Worm (Caenorhabditis elegans): ENCODE data around the gene dib-1.
"Not testable (repeated sequence)": the region's sequence is repeated elsewhere in the genome, so short reads cannot be mapped to it uniquely, and the experiment has no call there.

Gene dib-1

ce11 chrIV:2897644-2898160 lies 7.0 kb downstream of the dib-1 start, which contains the start of gene Y54G2A.36:
TSS of gene Y54G2A.36 (plus strand) at chrIV:2897694.
- no peak for TF ChIP-seq efl-1 (optimal IDR thresholded peaks at IDR 0.05)
- peak in 1 of 2 experiments; percentile 21 for TF ChIP-seq efl-1 (GFP tag; optimal IDR thresholded peaks at IDR 0.05 in 1 of 2)
- no peak for TF ChIP-seq ama-1 (optimal IDR thresholded peaks at IDR 0.05)

ce11 chrIV:2901973-2902372 lies 11.3 kb downstream of the dib-1 start:
- TF ChIP-seq efl-1 (optimal IDR thresholded peaks at IDR 0.05) (peak in 1 of 2 experiments; percentile 72), efl-1 (GFP tag; optimal IDR thresholded peaks at IDR 0.05 in 1 of 2) (peak; percentile 79 to 98), lin-35 (GFP tag; optimal IDR thresholded peaks at IDR 0.05) (peak; percentile 20 to 77), dpl-1 (GFP tag; optimal IDR thresholded peaks at IDR 0.05) (peak; percentile 38 to 70 (median 69))

ce11 chrIV:2914545-2914944 lies 23.9 kb downstream of the dib-1 start:
- no peak for TF ChIP-seq efl-1 (optimal IDR thresholded peaks at IDR 0.05)
- peak in 1 of 2 experiments; percentile 8 for TF ChIP-seq efl-1 (GFP tag; optimal IDR thresholded peaks at IDR 0.05 in 1 of 2)
- TF ChIP-seq ets-5 (GFP tag; IDR thresholded peaks at IDR 0.05): no peak

- TF ChIP-seq ztf-11 (tag; optimal IDR thresholded peaks at IDR 0.05) (no peak), F16B12.6 (tag; optimal IDR thresholded peaks at IDR 0.05) (no peak), lin-39 (tag; optimal IDR thresholded peaks at IDR 0.05) (no peak), lin-35 (GFP tag; optimal IDR thresholded peaks at IDR 0.05) (peak; percentile 54 to 83), aly-2 (tag; optimal IDR thresholded peaks at IDR 0.05) (no peak), fkh-4 (tag; optimal IDR thresholded peaks at IDR 0.05; ENCODE audit: borderline replicate concordance) (no peak), mab-9 (GFP tag; IDR thresholded peaks at IDR 0.05) (no peak), efl-1 (optimal IDR thresholded peaks at IDR 0.05) (peak in 1 of 2 experiments; percentile 88), efl-1 (GFP tag; optimal IDR thresholded peaks at IDR 0.05 in 1 of 2) (peak; percentile 80 to 96), C04F5.9 (tag; optimal IDR thresholded peaks at IDR 0.05) (no peak), hlh-17 (GFP tag; optimal IDR thresholded peaks at IDR 0.05; ENCODE audit: borderline replicate concordance) (no peak), C34B4.2 (tag; optimal IDR thresholded peaks at IDR 0.05) (no peak), dpl-1 (GFP tag; optimal IDR thresholded peaks at IDR 0.05) (peak; percentile 43 to 77 (median 56)), blmp-1 (tag; optimal IDR thresholded peaks at IDR 0.05) (no peak), tbx-2 (tag; optimal IDR thresholded peaks at IDR 0.05) (no peak)
These were observed 25.4 kb downstream of the dib-1 start for ce11 chrIV:2916043-2916442.

ce11 chrIV:2917729-2918128 lies 27.0 kb downstream of the dib-1 start, which contains the start of gene Y54G2A.50:
TSS of gene Y54G2A.50 (plus strand) at chrIV:2918029.
- TF ChIP-seq zip-4 (GFP tag; optimal IDR thresholded peaks at IDR 0.05); lsy-2 (tag; optimal IDR thresholded peaks at IDR 0.05); C04F5.9 (tag; optimal IDR thresholded peaks at IDR 0.05): not testable (repeated sequence)

- TF ChIP-seq C16A3.4 (tag; optimal IDR thresholded peaks at IDR 0.05) (no peak), dpl-1 (GFP tag; optimal IDR thresholded peaks at IDR 0.05) (no peak), C04F5.9 (tag; optimal IDR thresholded peaks at IDR 0.05) (no peak), egl-13 (tag; optimal IDR thresholded peaks at IDR 0.05) (no peak)
These were observed 31.5 kb downstream of the dib-1 start, which contains the start of gene fbxc-45 for ce11 chrIV:2922196-2922595. TSS of gene fbxc-45 (minus strand) at chrIV:2922243.

ce11 chrIV:2925591-2925990 lies 34.9 kb downstream of the dib-1 start, which contains the start of gene ubc-13:
TSS of gene ubc-13 (minus strand) at chrIV:2925691.
- TF ChIP-seq zip-4 (GFP tag; optimal IDR thresholded peaks at IDR 0.05) (no peak), lir-3 (tag; optimal IDR thresholded peaks at IDR 0.05; ENCODE audit: poor library complexity) (no peak), dsc-1 (tag; optimal IDR thresholded peaks at IDR 0.05) (no peak)

ce11 chrIV:2928409-2928808 lies 37.7 kb downstream of the dib-1 start, which contains the start of gene manf-1:
TSS of gene manf-1 (minus strand) at chrIV:2928421.
- peak; percentile 69 to 79 (median 78) for TF ChIP-seq dpl-1 (GFP tag; optimal IDR thresholded peaks at IDR 0.05)
- TF ChIP-seq lin-35 (GFP tag; optimal IDR thresholded peaks at IDR 0.05): peak; percentile 79 to 84
- no peak for TF ChIP-seq ztf-4 (tag; optimal IDR thresholded peaks at IDR 0.05)
- peak; percentile 69 for TF ChIP-seq lin-13 (GFP tag; optimal IDR thresholded peaks at IDR 0.05)
- TF ChIP-seq unc-86 (tag; optimal IDR thresholded peaks at IDR 0.05): peak; percentile 61
- TF ChIP-seq sptf-1 (tag; optimal IDR thresholded peaks at IDR 0.05): no peak
- no peak for TF ChIP-seq nhr-76 (tag; optimal IDR thresholded peaks at IDR 0.05)
- TF ChIP-seq snu-23 (GFP tag; optimal IDR thresholded peaks at IDR 0.05): peak; percentile 82
- no peak for TF ChIP-seq Y116A8C.19 (tag; optimal IDR thresholded peaks at IDR 0.05; ENCODE audit: borderline replicate concordance)
- peak; percentile 74 for TF ChIP-seq nhr-19 (GFP tag; conservative IDR thresholded peaks at IDR 0.05)
- TF ChIP-seq nhr-90 (tag; optimal IDR thresholded peaks at IDR 0.05; ENCODE audit: poor library complexity): peak; percentile 71
- TF ChIP-seq ceh-90 (tag; optimal IDR thresholded peaks at IDR 0.05): peak; percentile 41
- TF ChIP-seq nhr-20 (tag; optimal IDR thresholded peaks at IDR 0.05): peak; percentile 69
- TF ChIP-seq unc-98 (GFP tag; IDR thresholded peaks at IDR 0.05): no peak
- peak; percentile 55 to 73 (median 62) for TF ChIP-seq ceh-82 (tag; optimal IDR thresholded peaks at IDR 0.05)
- TF ChIP-seq fos-1 (tag; optimal IDR thresholded peaks at IDR 0.05): peak; percentile 35
